Worm (Caenorhabditis elegans) whole organism, early embryonic: ENCODE results near the gene Y97E10AR.4.

Experiments used
- B0310.2 ChIP-seq: sonication (generic microtip); optimal IDR thresholded peaks from 2 replicates; lab custom pipeline; 2016; ENCODE audit warnings: mild to moderate bottlenecking, missing genetic modification characterization, missing compliant biosample characterization
- F13C5.2 ChIP-seq: sonication (generic microtip); optimal IDR thresholded peaks from 2 replicates; lab custom pipeline; 2017; ENCODE audit warnings: mild to moderate bottlenecking, missing genetic modification characterization, inconsistent platforms, missing compliant biosample characterization
- aly-1 ChIP-seq: sonication (generic microtip); optimal IDR thresholded peaks from 2 replicates; lab custom pipeline; 2016; ENCODE audit warnings: missing genetic modification characterization, missing compliant biosample characterization
- ama-1 ChIP-seq: fragments of 150-350 bp; optimal IDR thresholded peaks from 2 replicates; lab custom pipeline; 2014
- ceh-13 ChIP-seq: fragments of 200-800 bp; sonication (Bioruptor generic); optimal IDR thresholded peaks from 2 replicates; lab custom pipeline; 2018; ENCODE audit warnings: mild to moderate bottlenecking, missing genetic modification characterization, missing compliant biosample characterization
- ceh-36 ChIP-seq: sonication (generic microtip); optimal IDR thresholded peaks from 2 replicates; lab custom pipeline; 2016; ENCODE audit warnings: missing genetic modification characterization, inconsistent platforms, missing compliant biosample characterization
- ets-7 ChIP-seq: sonication (generic microtip); optimal IDR thresholded peaks from 2 replicates; lab custom pipeline; 2016; ENCODE audit warnings: missing genotype, missing genetic modification characterization, missing compliant biosample characterization
- flt-1 ChIP-seq: fragments of 200-800 bp; sonication (Bioruptor generic); IDR thresholded peaks from 2 replicates; pipeline ENCODE4 v1.3.6; 2022; ENCODE audit warnings: missing genetic modification characterization, missing compliant biosample characterization
- hmbx-1 ChIP-seq: sonication (generic microtip); optimal IDR thresholded peaks from 2 replicates; lab custom pipeline; 2016; ENCODE audit warnings: mild to moderate bottlenecking, missing genetic modification characterization, missing compliant biosample characterization
- hmg-4 ChIP-seq: fragments of 200-800 bp; sonication (Bioruptor generic); optimal IDR thresholded peaks from 2 replicates; lab custom pipeline; 2018; ENCODE audit warnings: mild to moderate bottlenecking, missing genetic modification characterization, missing compliant biosample characterization
- hnd-1 ChIP-seq: sonication (generic microtip); optimal IDR thresholded peaks from 2 replicates; lab custom pipeline; 2016; ENCODE audit warnings: missing genetic modification characterization, missing compliant biosample characterization
- pes-1 ChIP-seq: fragments of 200-800 bp; sonication (Bioruptor generic); IDR thresholded peaks from 2 replicates; pipeline ENCODE4 v1.3.6; 2022; ENCODE audit warnings: missing genetic modification reagents, missing genetic modification characterization, missing compliant biosample characterization
- scrt-1 ChIP-seq: fragments of 200-800 bp; sonication (Bioruptor generic); IDR thresholded peaks from 2 replicates; pipeline ENCODE4 v1.3.6; 2022; ENCODE audit warnings: missing genetic modification characterization, missing compliant biosample characterization
- sea-1 ChIP-seq: fragments of 200-800 bp; sonication (Bioruptor generic); conservative IDR thresholded peaks from 2 replicates; pipeline ENCODE4 v1.3.6; 2022; ENCODE audit warnings: missing genetic modification characterization, missing compliant biosample characterization
- tbx-11 ChIP-seq: fragments of 200-800 bp; sonication (Bioruptor generic); IDR thresholded peaks from 2 replicates; pipeline ENCODE4 v1.3.6; 2022; ENCODE audit warnings: missing genetic modification characterization, missing compliant biosample characterization
- tbx-37 ChIP-seq: fragments of 200-800 bp; sonication (Bioruptor generic); conservative IDR thresholded peaks from 2 replicates; pipeline ENCODE4 v1.3.6; 2022; ENCODE audit warnings: missing genetic modification reagents, missing genetic modification characterization, missing compliant biosample characterization
- tra-4 ChIP-seq: sonication (generic microtip); optimal IDR thresholded peaks from 2 replicates; lab custom pipeline; 2017; ENCODE audit warnings: missing genetic modification characterization, missing compliant biosample characterization

Y97E10AR.4 gene

ce11 chrV:7983381-7984052 is 26.5 kb downstream of the Y97E10AR.4 start, which contains the start of the genes natb-1 and abhd-12:
Gene natb-1 (minus strand): TSS chrV:7983431.
Gene abhd-12 (plus strand): TSS chrV:7983879.
- TF ChIP-seq B0310.2 (tag; lab: Kevin White, UChicago) (no peak), tra-4 (tag; lab: Kevin White, UChicago) (no peak), hmg-4 (GFP tag; lab: Kevin White, UChicago) (no peak), flt-1 (GFP tag; lab: Robert Waterston, UW) (no peak), pes-1 (no peak), tbx-11 (GFP tag; lab: Robert Waterston, UW) (no peak), ets-7 (tag; lab: Kevin White, UChicago) (no peak), hmbx-1 (tag; lab: Kevin White, UChicago) (no peak), ama-1 (lab: Kevin White, UChicago) (no peak), F13C5.2 (tag; lab: Kevin White, UChicago) (no peak), hnd-1 (no peak), tbx-37 (GFP tag; lab: Robert Waterston, UW) (no peak), scrt-1 (GFP tag; lab: Robert Waterston, UW) (no peak), ceh-13 (GFP tag; lab: Kevin White, UChicago) (no peak), aly-1 (no peak), sea-1 (GFP tag; lab: Robert Waterston, UW) (no peak), ceh-36 (tag; lab: Kevin White, UChicago) (no peak)

DNA sequence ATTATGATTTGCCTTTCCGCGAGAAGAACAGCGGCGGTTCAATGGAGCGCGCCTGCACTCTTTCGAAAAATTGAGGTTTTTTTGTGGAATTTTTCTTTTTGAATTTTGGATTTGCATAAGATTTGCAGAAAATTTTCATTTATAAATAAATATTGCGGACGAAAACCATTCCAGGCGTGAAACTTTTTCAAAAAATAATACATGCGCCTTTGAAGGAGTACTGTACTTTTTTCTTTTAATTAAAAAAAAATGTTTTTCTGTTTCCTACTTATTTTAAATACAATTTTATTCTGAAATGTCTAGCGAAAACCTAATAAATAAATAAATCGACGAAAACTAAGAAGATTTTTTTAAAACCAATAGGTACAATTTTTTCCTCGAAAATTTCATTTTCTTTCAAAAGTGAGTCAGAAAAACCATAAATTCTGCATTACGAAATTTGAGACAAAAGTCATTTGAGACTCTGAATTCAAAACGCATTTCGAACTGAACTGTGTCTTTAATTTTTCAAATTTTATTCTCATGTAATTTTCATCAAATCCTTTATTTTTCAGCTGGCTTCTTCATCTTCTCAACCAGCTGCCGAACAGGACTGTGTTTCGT is 28.9 kb downstream of the Y97E10AR.4 start, which contains the start of gene F26D11.1:
F26D11.1 (plus strand) TSS at position 553 of the 603 bp plus-strand sequence.
- TF ChIP-seq hmg-4 (GFP tag; lab: Kevin White, UChicago): no peak
- TF ChIP-seq tra-4 (tag; lab: Kevin White, UChicago): no peak
- no peak for TF ChIP-seq tbx-37 (GFP tag; lab: Robert Waterston, UW)
- TF ChIP-seq B0310.2 (tag; lab: Kevin White, UChicago): no peak
- no peak for TF ChIP-seq pes-1
- no peak for TF ChIP-seq ets-7 (tag; lab: Kevin White, UChicago)

ce11 chrV:7980370-7980987 is 29.6 kb downstream of the Y97E10AR.4 start:
- TF ChIP-seq B0310.2 (tag; lab: Kevin White, UChicago) (no peak), sea-1 (GFP tag; lab: Robert Waterston, UW) (no peak), aly-1 (no peak), scrt-1 (GFP tag; lab: Robert Waterston, UW) (no peak), F13C5.2 (tag; lab: Kevin White, UChicago) (no peak), hnd-1 (no peak), hmg-4 (GFP tag; lab: Kevin White, UChicago) (no peak)

DNA sequence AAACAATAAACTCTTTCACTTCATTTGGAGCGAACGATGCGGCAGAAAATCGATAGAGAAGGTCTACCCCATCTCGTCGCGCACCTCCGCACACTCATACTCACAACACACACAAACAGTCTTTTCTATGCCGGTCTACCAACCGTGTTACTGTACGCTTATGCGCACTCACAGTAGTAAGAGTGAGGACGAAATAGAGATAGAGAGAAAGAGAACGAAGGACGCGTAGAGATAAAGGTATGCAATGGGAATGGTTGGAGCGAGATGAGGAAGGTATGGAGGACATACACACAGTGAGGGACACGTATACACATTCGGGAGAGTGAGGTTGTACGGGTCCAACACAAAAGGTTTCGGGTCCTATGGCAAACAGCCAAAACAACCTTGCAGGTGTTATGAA is 31.2 kb downstream of the Y97E10AR.4 start:
- TF ChIP-seq sea-1 (GFP tag; lab: Robert Waterston, UW) (peak; percentile 40; the same call in 1 of the 2 replicates), F13C5.2 (tag; lab: Kevin White, UChicago) (peak; percentile 38), hmg-4 (GFP tag; lab: Kevin White, UChicago) (peak; percentile 87), tra-4 (tag; lab: Kevin White, UChicago) (no peak), tbx-11 (GFP tag; lab: Robert Waterston, UW) (no peak), B0310.2 (tag; lab: Kevin White, UChicago) (peak; percentile 74), ama-1 (lab: Kevin White, UChicago) (no peak), ceh-36 (tag; lab: Kevin White, UChicago) (peak; percentile 17)

ce11 chrV:7977701-7978461 is 32.2 kb downstream of the Y97E10AR.4 start, which contains the start of gene let-413:
Gene let-413 (minus strand): TSS chrV:7977776.
- TF ChIP-seq hmg-4 (GFP tag; lab: Kevin White, UChicago) (no peak), ceh-36 (tag; lab: Kevin White, UChicago) (no peak), aly-1 (peak; percentile 21)

DNA sequence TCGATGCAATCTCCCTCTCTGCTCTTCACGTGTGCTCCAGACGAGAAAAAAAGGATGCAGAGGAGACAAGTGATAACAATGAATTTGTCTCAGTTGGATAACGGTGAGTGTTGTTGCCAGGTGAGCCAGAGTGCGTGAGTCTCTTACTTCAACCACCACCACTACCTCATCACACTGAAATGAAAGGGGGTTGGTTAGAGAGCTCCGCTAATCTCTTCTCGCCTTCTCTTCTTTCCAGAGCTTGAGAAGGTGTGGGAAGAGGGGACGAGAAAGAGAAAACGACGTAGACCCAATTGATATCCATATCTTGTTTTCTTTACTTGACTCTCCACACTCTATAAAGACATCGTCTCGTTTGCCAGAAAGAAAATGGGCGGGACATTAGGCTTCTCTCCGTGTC is 38.7 kb downstream of the Y97E10AR.4 start:
- TF ChIP-seq F13C5.2 (tag; lab: Kevin White, UChicago) (no peak), tbx-37 (GFP tag; lab: Robert Waterston, UW) (no peak)

DNA sequence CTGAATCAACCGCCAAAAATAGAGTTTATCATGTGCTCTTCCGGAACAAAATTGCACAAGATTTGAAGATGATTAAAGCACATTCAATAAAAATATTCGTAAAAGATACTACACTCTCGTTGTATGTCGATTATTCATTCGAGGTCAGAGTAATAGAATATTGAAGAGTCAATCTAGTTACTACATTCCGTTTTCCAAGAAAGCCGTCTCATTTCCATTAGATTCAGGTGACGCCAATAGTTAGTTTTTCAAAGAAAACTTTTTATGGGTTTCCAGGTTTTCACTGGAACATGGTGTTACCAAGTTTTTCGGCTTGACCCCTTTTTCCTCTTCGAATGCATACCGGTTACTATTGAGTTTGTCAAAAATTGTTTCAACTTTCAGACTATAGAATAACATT is 39.5 kb downstream of the Y97E10AR.4 start:
- TF ChIP-seq flt-1 (GFP tag; lab: Robert Waterston, UW) (no peak), hnd-1 (no peak), ceh-13 (GFP tag; lab: Kevin White, UChicago) (no peak), F13C5.2 (tag; lab: Kevin White, UChicago) (no peak), aly-1 (no peak), pes-1 (no peak), hmg-4 (GFP tag; lab: Kevin White, UChicago) (no peak)
